Worm (Caenorhabditis elegans) whole organism, dauer: ENCODE results near the gene ifta-2.
"Not testable (repeated sequence)": the region's sequence is repeated elsewhere in the genome, so short reads cannot be mapped to it uniquely, and the experiment has no call there.

Source experiments
- unc-62 ChIP-seq: sonication (generic microtip); optimal IDR thresholded peaks from 2 replicates; lab custom pipeline; 2017; ENCODE audit warnings: missing biosample characterization, missing genetic modification reagents, missing genetic modification characterization

ifta-2 gene

DNA sequence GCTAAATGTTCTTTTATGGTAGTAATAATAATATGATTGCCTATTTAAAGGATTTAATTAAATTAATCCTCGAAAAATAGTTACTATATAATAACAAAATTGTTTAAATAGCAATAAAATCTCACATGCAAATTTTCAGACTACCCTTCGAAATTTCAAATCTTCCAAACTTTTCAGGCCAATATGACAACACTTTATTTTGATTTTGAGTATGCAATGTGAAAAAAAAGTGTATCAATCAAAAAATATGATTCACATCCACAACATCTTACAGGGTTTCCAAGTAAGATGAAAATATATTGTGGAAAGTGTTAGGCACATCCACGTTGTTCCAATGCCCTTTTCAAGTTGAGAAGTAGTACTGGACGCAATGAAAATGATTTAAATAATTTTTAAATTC, 10.0 kb upstream of the ifta-2 start, which contains the start of gene snf-9:
Gene snf-9, plus strand, starts transcription at position 301 of the 400 bp plus-strand sequence.
- no peak for TF ChIP-seq unc-62 (GFP tag; lab: Kevin White, UChicago)

DNA sequence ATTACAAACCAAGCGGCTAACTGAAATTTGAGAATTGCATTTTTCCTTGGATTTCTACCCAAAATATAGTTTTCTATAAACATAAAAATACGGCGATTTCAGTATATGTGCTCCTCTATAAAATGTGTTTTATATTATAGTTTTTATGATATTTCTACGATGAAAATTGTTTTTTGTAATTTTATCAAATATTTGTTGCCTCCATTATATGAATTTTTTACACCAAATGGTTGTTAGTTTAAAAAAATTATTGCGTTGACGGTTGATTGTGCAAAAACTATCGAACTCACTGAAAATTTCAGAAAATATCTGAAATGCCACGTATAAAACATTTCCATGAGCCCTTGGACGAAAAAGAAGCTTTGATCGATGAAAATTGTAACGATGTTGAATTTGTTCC, 6.4 kb upstream of the ifta-2 start, which contains the start of gene T28F3.9:
Gene T28F3.9, plus strand, starts transcription at position 301 of the 400 bp plus-strand sequence.
- no peak for TF ChIP-seq unc-62 (GFP tag; lab: Kevin White, UChicago)

DNA sequence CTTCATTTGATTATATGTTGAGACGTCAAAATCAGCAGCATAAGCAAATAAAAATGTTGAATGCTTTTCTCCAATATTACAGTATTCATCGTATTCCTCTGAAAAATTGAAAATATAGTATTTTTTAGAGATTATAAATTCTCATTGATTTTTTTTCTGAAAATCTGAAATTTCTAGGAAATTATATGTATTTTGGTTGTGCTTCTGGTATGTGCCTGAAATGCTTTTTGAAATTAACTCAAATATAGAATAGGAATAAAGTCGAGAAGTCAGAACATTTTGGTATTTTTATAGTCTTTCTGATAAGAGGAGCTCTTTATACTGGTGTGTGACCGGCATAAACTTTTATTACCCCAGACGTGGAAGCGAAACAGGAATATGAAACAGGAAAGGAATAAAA, 5.4 kb upstream of the ifta-2 start, which contains the start of gene T28F3.8:
Gene T28F3.8, minus strand, starts transcription at position 101 of the 400 bp plus-strand sequence.
- TF ChIP-seq unc-62 (GFP tag; lab: Kevin White, UChicago), result not testable (repeated sequence)

DNA sequence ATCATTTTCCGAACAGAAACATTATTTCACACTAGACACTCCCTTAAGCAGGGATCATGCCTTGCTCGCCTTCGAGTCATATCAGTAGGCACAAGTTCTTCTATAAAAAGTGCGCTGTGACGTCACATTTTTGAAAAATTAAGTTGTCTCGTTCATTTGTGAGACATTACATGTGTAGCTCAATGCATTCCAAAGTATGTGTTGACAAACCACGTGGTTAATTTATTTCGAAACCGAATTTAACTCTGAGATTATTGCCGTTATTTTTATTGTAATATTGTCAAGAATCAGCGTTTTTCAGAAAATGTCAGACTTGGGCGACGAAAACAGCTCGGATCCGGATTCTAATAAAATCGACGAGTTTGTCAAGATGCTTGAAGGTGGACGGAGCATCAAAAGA, 7.3 kb downstream of the ifta-2 start, which contains the start of gene T28F3.5:
Gene T28F3.5, plus strand, starts transcription at position 301 of the 400 bp plus-strand sequence.
- TF ChIP-seq unc-62 (GFP tag; lab: Kevin White, UChicago), result no peak

DNA sequence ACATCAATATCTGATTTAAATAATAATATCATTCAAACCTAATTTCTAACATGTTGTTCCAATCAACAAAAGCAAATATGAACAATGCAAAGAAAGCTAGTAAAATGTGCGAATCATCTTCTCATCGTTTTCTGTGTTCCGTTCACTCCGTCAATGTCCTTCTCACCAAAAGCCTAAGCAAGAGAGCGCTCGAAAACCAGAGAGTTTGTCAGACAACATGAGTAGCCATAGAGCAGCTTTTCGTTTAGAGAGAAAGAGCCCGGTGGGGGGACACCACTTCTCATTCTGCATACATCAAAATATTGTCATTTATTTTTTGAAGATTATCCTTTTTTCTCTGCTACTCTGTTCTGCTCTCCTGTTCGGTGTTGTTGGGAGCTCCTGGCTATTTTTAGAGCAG, 8.2 kb downstream of the ifta-2 start:
- no peak for TF ChIP-seq unc-62 (GFP tag; lab: Kevin White, UChicago)

DNA sequence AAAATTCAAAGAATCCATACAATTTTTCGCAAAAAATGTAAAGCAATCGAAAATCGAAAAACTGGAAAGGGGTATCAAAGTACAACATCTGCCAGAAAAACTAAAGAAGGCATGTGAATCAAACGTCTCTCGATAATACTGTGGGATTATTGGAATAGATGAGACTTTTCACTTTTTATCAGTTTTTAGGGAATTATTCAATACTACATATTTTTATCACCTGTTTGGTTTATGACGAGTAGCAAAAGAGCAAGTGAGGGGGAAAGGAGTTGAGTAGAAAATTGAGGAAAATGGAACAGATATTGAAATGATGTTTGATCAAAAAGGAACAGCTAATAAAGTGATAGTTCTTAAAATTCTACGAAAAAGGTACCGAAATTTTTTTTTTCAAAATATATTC, 8.8 kb downstream of the ifta-2 start:
- no peak for TF ChIP-seq unc-62 (GFP tag; lab: Kevin White, UChicago)

DNA sequence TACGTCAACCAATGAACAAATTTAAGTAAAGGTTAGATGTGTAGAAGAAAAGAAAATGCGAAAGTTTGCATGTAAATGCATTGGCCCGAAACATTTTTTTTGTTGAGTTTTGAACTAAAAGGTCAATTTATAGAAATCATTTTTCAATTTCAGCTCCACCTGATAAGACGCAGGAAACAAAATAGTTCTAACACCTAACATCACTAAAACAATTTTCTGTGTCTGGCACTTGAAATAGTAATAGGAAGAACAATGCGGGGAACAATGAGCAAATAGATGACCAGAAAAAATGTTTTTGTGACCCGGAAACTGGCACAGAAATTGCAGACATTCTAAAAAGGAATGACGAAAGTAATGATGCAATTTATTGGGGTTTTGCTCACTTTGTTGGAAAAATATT, 9.5 kb downstream of the ifta-2 start:
- no peak for TF ChIP-seq unc-62 (GFP tag; lab: Kevin White, UChicago)

DNA sequence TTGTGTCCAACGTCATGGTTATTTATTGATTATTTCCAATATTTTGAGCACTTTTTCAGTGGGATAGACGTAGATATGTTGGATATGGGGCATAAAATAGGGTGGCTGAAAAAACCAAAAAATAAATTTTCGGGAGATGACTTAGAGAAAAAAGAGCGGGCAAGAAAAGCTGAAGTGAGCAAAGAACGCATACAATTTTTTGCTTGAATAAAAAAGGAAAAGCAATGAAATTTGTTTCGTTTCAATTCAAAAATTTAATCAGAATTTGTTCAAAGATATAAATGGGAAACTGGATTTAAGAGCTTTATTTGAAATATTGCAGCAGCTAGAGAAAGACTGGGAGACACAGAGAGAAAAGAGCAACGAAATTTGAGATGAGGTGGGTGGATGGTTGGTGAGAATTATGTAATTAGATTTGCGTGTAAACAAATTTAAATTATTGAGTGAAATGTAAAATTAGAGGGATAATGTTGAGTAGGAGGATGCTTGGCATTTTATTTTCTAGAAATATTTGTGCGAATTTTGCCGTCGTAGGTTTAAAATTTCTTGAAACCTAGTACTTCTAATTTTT, 10.1 kb downstream of the ifta-2 start, which contains the start of the genes T28F3.11 and slc-17.4:
Gene T28F3.11, minus strand, starts transcription at position 51 of the 571 bp plus-strand sequence.
Gene slc-17.4, minus strand, starts transcription at position 105 of the 571 bp plus-strand sequence.
- TF ChIP-seq unc-62 (GFP tag; lab: Kevin White, UChicago), result no peak

DNA sequence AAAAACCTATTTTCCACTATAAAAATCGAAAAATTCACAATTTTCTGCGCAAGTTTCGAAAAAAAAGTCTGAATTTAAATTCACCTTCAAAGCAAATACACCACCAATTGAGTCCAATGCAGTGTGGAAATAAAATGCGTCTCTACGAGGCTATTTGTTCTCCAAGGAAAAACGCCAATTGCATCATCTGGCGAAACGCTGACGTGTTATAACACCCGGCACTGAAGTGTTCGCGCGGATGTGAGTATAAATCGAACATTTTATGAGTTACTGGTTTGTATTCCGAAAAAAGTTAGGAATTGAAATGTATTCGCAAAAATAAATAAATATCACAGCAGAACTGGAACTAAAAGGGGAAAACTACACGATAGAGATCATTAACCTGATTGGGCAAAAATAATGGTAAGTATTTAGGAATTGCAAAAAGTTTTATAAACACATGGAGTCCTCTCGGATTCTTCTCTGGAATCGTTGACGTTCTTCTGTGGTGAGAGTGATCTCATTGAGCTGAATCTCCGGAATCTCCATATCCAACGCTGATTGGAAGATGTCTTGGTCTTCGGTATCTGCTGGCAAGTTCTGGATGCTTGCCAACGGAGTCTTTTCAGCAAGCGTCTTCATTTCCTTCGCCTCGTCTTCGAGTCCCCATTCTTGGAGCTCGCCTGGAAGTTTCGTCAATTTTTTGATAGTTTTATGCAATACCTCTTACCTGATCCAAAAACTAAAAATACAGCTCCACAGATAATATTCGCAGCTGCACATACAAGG, 13.7 kb downstream of the ifta-2 start, which contains the start of gene zipt-7.1:
Gene zipt-7.1, minus strand, starts transcription at position 232 of the 768 bp plus-strand sequence.
- no peak for TF ChIP-seq unc-62 (GFP tag; lab: Kevin White, UChicago)

DNA sequence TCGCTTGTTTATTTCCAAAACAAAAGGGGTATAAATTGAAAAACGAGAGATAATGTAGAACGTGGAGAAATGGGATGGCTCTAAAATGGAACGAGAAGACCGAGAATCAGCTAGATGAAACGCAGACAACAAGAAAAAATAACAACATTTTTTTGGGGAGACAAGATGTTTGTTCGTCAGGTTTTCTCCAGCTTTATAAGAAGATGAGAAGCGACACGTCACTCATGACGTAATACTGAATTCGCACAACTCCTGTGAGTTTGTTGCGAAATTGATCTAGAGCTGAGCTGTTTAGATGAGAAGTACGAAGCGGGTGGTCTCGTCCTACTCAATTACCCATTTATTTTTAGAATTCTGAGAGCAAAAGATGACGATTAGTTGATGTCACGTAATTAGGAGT, 16.6 kb downstream of the ifta-2 start:
- TF ChIP-seq unc-62 (GFP tag; lab: Kevin White, UChicago), result no peak

DNA sequence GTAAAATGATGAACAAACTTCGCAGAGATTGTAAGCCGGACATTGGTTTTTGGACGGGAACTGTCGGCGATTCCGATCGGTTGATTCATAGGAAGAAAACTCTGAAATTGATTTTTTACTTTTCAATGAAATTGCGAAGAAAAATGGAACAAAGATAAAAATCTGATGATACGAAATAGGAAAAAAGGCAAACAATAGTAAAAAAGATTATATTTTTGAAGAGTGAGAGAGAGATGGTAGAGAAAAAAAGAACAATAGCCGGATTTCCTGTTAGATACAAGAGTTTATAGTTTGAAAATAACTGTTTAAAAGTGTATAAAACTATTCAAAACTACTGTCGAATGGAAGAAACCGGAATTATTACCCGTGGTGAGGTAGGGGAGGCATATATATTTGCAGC, 17.7 kb downstream of the ifta-2 start, which contains the start of gene nra-1:
Gene nra-1, minus strand, starts transcription at position 101 of the 400 bp plus-strand sequence.
- no peak for TF ChIP-seq unc-62 (GFP tag; lab: Kevin White, UChicago)

DNA sequence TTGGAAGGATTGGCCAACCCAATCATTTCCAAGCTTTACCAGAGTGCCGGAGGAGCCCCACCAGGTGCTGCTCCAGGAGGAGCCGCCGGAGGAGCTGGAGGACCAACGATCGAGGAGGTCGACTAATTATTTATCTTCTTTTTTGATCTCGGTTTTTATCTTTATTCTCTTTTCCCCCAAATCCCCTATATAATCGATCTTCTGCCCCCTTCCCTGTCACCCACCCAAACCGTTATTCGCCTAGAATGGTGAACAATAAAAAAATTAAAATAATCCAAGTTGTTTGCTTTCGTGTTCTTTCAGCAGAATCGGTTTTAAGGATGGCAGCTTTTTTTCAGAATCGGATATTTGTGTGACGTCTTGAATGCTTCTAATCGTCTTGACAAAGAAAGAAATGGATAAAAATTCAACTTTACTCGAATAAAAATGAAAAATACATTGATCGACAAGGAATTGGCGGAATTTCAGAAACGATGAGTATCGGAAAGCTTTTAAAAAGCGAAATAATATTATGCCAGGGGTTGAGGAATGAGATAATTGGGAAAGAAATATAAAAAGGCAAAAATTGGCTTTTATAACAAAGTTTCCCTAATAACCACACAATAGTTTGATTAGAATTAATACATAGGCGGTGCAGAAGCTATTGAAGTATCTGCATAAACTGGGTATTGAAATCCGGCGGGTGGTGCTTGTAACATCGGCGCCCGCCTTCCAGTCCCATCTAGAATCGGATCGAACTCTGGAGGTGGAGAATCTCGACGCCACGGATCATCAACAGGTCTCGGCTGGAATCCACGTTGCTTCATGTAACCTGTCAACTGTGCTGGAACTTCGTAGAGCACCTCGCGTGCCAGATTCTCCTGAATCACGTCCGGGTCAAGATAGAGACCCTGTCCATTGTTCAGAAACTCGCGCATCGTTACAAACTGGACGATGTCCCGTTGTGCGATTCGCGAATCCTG, 20.5 kb downstream of the ifta-2 start:
- no peak for TF ChIP-seq unc-62 (GFP tag; lab: Kevin White, UChicago)

DNA sequence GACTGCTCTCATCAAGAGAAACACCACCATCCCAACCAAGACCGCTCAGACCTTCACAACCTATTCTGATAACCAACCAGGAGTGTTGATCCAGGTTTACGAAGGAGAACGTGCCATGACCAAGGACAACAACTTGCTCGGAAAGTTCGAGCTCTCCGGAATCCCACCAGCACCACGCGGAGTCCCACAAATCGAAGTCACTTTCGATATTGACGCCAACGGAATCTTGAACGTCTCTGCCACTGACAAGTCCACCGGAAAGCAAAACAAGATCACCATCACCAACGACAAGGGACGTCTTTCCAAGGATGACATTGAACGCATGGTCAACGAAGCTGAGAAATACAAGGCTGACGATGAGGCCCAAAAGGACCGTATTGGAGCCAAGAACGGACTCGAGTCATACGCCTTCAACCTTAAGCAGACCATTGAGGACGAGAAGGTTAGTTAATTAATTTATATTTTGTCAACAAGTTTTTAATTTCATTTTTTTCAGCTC, 21.3 kb downstream of the ifta-2 start:
- no peak for TF ChIP-seq unc-62 (GFP tag; lab: Kevin White, UChicago)

DNA sequence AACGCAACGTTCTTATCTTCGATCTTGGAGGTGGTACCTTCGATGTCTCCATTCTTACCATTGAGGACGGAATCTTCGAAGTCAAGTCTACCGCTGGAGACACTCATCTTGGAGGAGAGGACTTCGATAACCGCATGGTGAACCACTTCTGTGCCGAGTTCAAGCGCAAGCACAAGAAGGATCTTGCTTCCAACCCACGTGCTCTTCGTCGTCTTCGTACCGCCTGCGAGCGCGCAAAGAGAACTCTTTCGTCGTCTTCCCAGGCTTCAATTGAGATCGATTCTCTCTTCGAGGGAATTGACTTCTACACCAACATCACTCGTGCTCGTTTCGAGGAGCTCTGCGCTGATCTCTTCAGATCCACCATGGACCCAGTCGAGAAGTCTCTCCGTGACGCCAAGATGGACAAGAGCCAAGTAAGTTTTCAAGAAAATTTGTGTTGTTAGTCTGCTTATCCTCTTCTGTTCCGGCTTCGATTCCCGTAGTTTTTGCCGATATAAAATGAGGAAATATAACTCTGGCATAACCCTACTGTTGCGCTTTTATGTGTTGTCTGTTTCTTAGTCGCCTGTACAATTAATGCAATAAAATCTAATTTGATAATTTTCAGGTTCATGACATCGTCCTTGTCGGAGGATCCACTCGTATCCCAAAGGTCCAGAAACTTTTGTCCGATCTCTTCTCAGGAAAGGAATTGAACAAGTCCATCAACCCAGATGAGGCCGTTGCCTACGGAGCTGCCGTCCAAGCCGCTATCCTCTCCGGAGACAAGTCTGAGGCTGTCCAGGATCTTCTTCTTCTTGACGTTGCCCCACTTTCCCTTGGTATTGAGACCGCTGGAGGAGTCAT, 22.0 kb downstream of the ifta-2 start:
- no peak for TF ChIP-seq unc-62 (GFP tag; lab: Kevin White, UChicago)
